Fruit fly (Drosophila melanogaster) whole organism, embryonic: ENCODE data around the gene lwr.

Experiments used
- BEAF-32 ChIP-seq: fragments of 200-800 bp; sonication (Bioruptor generic); optimal IDR thresholded peaks from 3 replicates; lab custom pipeline; 2017; ENCODE audit warnings: missing biosample characterization, missing genetic modification characterization, mild to moderate bottlenecking, moderate library complexity, missing genetic modification reagents
- CG10431 ChIP-seq: fragments of 200-800 bp; sonication (Bioruptor generic); optimal IDR thresholded peaks from 3 replicates; lab custom pipeline; 2018; ENCODE audit warnings: missing biosample characterization, mild to moderate bottlenecking, missing genetic modification characterization
- CG10462 ChIP-seq: fragments of 200-800 bp; sonication (Bioruptor generic); optimal IDR thresholded peaks from 2 replicates; lab custom pipeline; 2016; ENCODE audit warnings: missing biosample characterization, missing genetic modification characterization
- CG10565 ChIP-seq: fragments of 200-800 bp; sonication (Bioruptor generic); optimal IDR thresholded peaks from 3 replicates; lab custom pipeline; 2016; ENCODE audit warnings: missing biosample characterization, mild to moderate bottlenecking, missing genetic modification characterization
- CG12071 ChIP-seq: fragments of 200-800 bp; sonication (Bioruptor generic); optimal IDR thresholded peaks from 3 replicates; lab custom pipeline; 2018; ENCODE audit warnings: missing biosample characterization, mild to moderate bottlenecking, missing genetic modification characterization
- CG12299 ChIP-seq: fragments of 200-800 bp; sonication (Bioruptor generic); optimal IDR thresholded peaks from 2 replicates; lab custom pipeline; 2018; ENCODE audit warnings: missing biosample characterization, mild to moderate bottlenecking, missing genetic modification characterization
- CG15479 ChIP-seq: fragments of 200-800 bp; sonication (Bioruptor generic); optimal IDR thresholded peaks from 3 replicates; lab custom pipeline; 2019; ENCODE audit warnings: missing biosample characterization, mild to moderate bottlenecking, missing genetic modification characterization, moderate library complexity
- CG1647 ChIP-seq: fragments of 200-800 bp; sonication (Bioruptor generic); optimal IDR thresholded peaks from 3 replicates; lab custom pipeline; 2016; ENCODE audit warnings: missing biosample characterization, missing genetic modification characterization
- CG16779 ChIP-seq: fragments of 200-800 bp; sonication (Bioruptor generic); IDR thresholded peaks from 2 replicates; pipeline ENCODE4 v1.3.6; 2022; ENCODE audit warnings: missing biosample characterization, missing genetic modification characterization
- CG16863 ChIP-seq: fragments of 200-800 bp; sonication (Bioruptor generic); optimal IDR thresholded peaks from 3 replicates; lab custom pipeline; 2016; ENCODE audit warnings: missing biosample characterization, missing genetic modification characterization
- CG2129 ChIP-seq: fragments of 200-800 bp; sonication (Bioruptor generic); IDR thresholded peaks from 2 replicates; pipeline ENCODE4 v1.3.6; 2022; ENCODE audit warnings: missing biosample characterization, missing genetic modification characterization; ENCODE audit not compliant: partially characterized antibody
- CG2202 ChIP-seq: fragments of 200-800 bp; sonication (Bioruptor generic); optimal IDR thresholded peaks from 2 replicates; lab custom pipeline; 2018; ENCODE audit warnings: missing biosample characterization, mild to moderate bottlenecking, missing genetic modification characterization
- CG32772 ChIP-seq: fragments of 200-800 bp; sonication (Bioruptor generic); IDR thresholded peaks from 2 replicates; pipeline ENCODE4 v1.3.6; 2022; ENCODE audit warnings: missing biosample characterization, missing genetic modification characterization
- CG34224 ChIP-seq: fragments of 200-800 bp; sonication (Bioruptor generic); IDR thresholded peaks from 3 replicates; pipeline ENCODE4 v1.3.6; 2022; ENCODE audit warnings: missing biosample characterization, missing genetic modification characterization; ENCODE audit not compliant: partially characterized antibody
- CG34376 ChIP-seq: fragments of 200-800 bp; sonication (Bioruptor generic); optimal IDR thresholded peaks from 2 replicates; lab custom pipeline; 2018; ENCODE audit warnings: missing biosample characterization, mild to moderate bottlenecking, missing genetic modification characterization
- CG3726 ChIP-seq: fragments of 200-800 bp; sonication (Bioruptor generic); IDR thresholded peaks from 3 replicates; pipeline ENCODE4, ENCODE4 v1.3.6; 2022; ENCODE audit warnings: missing biosample characterization, missing genetic modification characterization
- CG3995 ChIP-seq: fragments of 200-800 bp; sonication (Bioruptor generic); optimal IDR thresholded peaks from 3 replicates; lab custom pipeline; 2016; ENCODE audit warnings: missing biosample characterization, missing genetic modification characterization
- CG4854 ChIP-seq: fragments of 200-800 bp; sonication (Bioruptor generic); optimal IDR thresholded peaks from 2 replicates; lab custom pipeline; 2016; ENCODE audit warnings: missing biosample characterization, missing genetic modification characterization, inconsistent platforms
- CG6272 ChIP-seq: fragments of 200-800 bp; sonication (Bioruptor generic); IDR thresholded peaks from 2 replicates; pipeline ENCODE4 v1.3.6; 2022; ENCODE audit warnings: missing biosample characterization, missing genetic modification characterization
- CG6683 ChIP-seq: fragments of 200-800 bp; sonication (Bioruptor generic); optimal IDR thresholded peaks from 2 replicates; lab custom pipeline; 2017; ENCODE audit warnings: missing biosample characterization, mild to moderate bottlenecking, missing genetic modification characterization, missing genetic modification reagents
- CG6791 ChIP-seq: fragments of 200-800 bp; sonication (Bioruptor generic); IDR thresholded peaks from 3 replicates; pipeline ENCODE4 v1.3.6; 2022; ENCODE audit warnings: missing biosample characterization, missing genetic modification characterization; ENCODE audit not compliant: partially characterized antibody
- CG7271 ChIP-seq: fragments of 200-800 bp; sonication (Bioruptor generic); optimal IDR thresholded peaks from 2 replicates; lab custom pipeline; 2018; ENCODE audit warnings: missing biosample characterization, mild to moderate bottlenecking, missing genetic modification characterization, moderate library complexity
- CG7987 ChIP-seq: fragments of 200-800 bp; sonication (Bioruptor generic); optimal IDR thresholded peaks from 2 replicates; lab custom pipeline; 2018; ENCODE audit warnings: missing biosample characterization, mild to moderate bottlenecking, missing genetic modification characterization, moderate library complexity
- CG9876 ChIP-seq: fragments of 200-800 bp; sonication (Bioruptor generic); optimal IDR thresholded peaks from 2 replicates; lab custom pipeline; 2016; ENCODE audit warnings: missing biosample characterization, missing genetic modification characterization
- CHES-1-like ChIP-seq: fragments of 200-800 bp; sonication (Bioruptor generic); optimal IDR thresholded peaks from 2 replicates; lab custom pipeline; 2016; ENCODE audit warnings: missing biosample characterization, missing genetic modification characterization
- Chrac-16 ChIP-seq: fragments of 200-800 bp; sonication (Bioruptor generic); optimal IDR thresholded peaks from 3 replicates; lab custom pipeline; 2016; ENCODE audit warnings: missing biosample characterization, missing genetic modification characterization
- Dfd ChIP-seq, 2 experiments: fragments of >200 bp; optimal IDR thresholded peaks; 2 replicates each; lab custom pipeline; 2017; ENCODE audit warnings: missing biosample characterization in 2 of 2, missing genetic modification characterization in 2 of 2
- Elba2 ChIP-seq: fragments of 200-800 bp; sonication (Bioruptor generic); optimal IDR thresholded peaks from 3 replicates; lab custom pipeline; 2016; ENCODE audit warnings: missing biosample characterization, missing genetic modification characterization
- Gug ChIP-seq: fragments of 200-800 bp; sonication (Bioruptor generic); IDR thresholded peaks from 4 replicates; pipeline ENCODE4 v1.3.6; 2022; ENCODE audit warnings: missing biosample characterization, missing genetic modification characterization
- Lhr ChIP-seq: fragments of 200-800 bp; sonication (Bioruptor generic); optimal IDR thresholded peaks from 3 replicates; lab custom pipeline; 2017; ENCODE audit warnings: mild to moderate bottlenecking, missing biosample characterization, missing genetic modification reagents, missing genetic modification characterization
- NC2α ChIP-seq: fragments of 200-800 bp; sonication (Bioruptor generic); optimal IDR thresholded peaks from 2 replicates; lab custom pipeline; 2016; ENCODE audit warnings: missing biosample characterization, missing genetic modification characterization
- Trl ChIP-seq, 3 experiments: fragments of >200 bp in 2 of 3; fragments of 200-800 bp in 1 of 3; sonication (Bioruptor generic) in 1 of 3; optimal IDR thresholded peaks; 2 replicates in 1 of 3; 3 replicates in 2 of 3; lab custom pipeline; 2016 to 2017; ENCODE audit warnings: missing biosample characterization in 1 of 3, missing genetic modification characterization in 1 of 3
- cad ChIP-seq: fragments of >200 bp; optimal IDR thresholded peaks from 2 replicates; lab custom pipeline; 2017; ENCODE audit warnings: missing biosample characterization, missing genetic modification characterization
- chn ChIP-seq: fragments of 200-800 bp; sonication (Bioruptor generic); optimal IDR thresholded peaks from 2 replicates; lab custom pipeline; 2016; ENCODE audit warnings: missing biosample characterization, missing genetic modification characterization
- croc ChIP-seq: fragments of 200-800 bp; sonication (Bioruptor generic); conservative IDR thresholded peaks from 3 replicates; pipeline ENCODE4 v1.3.6; 2022; ENCODE audit warnings: missing biosample characterization, missing genetic modification characterization
- fd64A ChIP-seq: fragments of 200-800 bp; sonication (Bioruptor generic); optimal IDR thresholded peaks from 3 replicates; lab custom pipeline; 2018; ENCODE audit warnings: missing biosample characterization, mild to moderate bottlenecking, missing genetic modification characterization
- her ChIP-seq: fragments of 200-800 bp; sonication (Bioruptor generic); optimal IDR thresholded peaks from 2 replicates; lab custom pipeline; 2016; ENCODE audit warnings: missing biosample characterization, missing genetic modification characterization
- jigr1 ChIP-seq: fragments of 200-800 bp; sonication (Bioruptor generic); IDR thresholded peaks from 3 replicates; pipeline ENCODE4 v1.3.6; 2022; ENCODE audit warnings: missing biosample characterization, missing genetic modification characterization
- lilli ChIP-seq: fragments of 200-800 bp; sonication (Bioruptor generic); optimal IDR thresholded peaks from 3 replicates; lab custom pipeline; 2016; ENCODE audit warnings: missing biosample characterization, missing genetic modification characterization
- lola ChIP-seq, 3 experiments: fragments of >200 bp in 2 of 3; fragments of 200-800 bp in 1 of 3; sonication (Bioruptor generic) in 1 of 3; optimal IDR thresholded peaks; 2 replicates each; lab custom pipeline; 2017 to 2019; ENCODE audit warnings: missing biosample characterization in 3 of 3, missing genetic modification characterization in 3 of 3, mild to moderate bottlenecking in 1 of 3, moderate library complexity in 1 of 3
- luna ChIP-seq: fragments of 200-800 bp; sonication (Bioruptor generic); optimal IDR thresholded peaks from 2 replicates; lab custom pipeline; 2016; ENCODE audit warnings: missing biosample characterization, missing genetic modification characterization
- otp ChIP-seq: fragments of 200-800 bp; sonication (Bioruptor generic); IDR thresholded peaks from 3 replicates; pipeline ENCODE4, ENCODE4 v1.3.6; 2022; ENCODE audit warnings: missing biosample characterization, missing genetic modification characterization
- repo ChIP-seq: fragments of 200-800 bp; sonication (Bioruptor generic); optimal IDR thresholded peaks from 2 replicates; lab custom pipeline; 2016; ENCODE audit warnings: missing biosample characterization, missing genetic modification characterization
- schlank ChIP-seq: fragments of 200-800 bp; sonication (Bioruptor generic); optimal IDR thresholded peaks from 2 replicates; lab custom pipeline; 2018; ENCODE audit warnings: missing biosample characterization, mild to moderate bottlenecking, missing genetic modification characterization
- slbo ChIP-seq: fragments of 200-800 bp; sonication (Bioruptor generic); IDR thresholded peaks from 2 replicates; pipeline ENCODE4 v1.3.6; 2022; ENCODE audit warnings: missing biosample characterization, missing genetic modification characterization
- sr ChIP-seq: fragments of 200-800 bp; sonication (Bioruptor generic); IDR thresholded peaks from 3 replicates; pipeline ENCODE4 v1.3.6; 2022; ENCODE audit warnings: missing biosample characterization, missing genetic modification characterization
- tap ChIP-seq: fragments of 200-800 bp; optimal IDR thresholded peaks from 3 replicates; lab custom pipeline; 2019; ENCODE audit warnings: missing biosample characterization, mild to moderate bottlenecking, missing genetic modification characterization, moderate library complexity
- tio ChIP-seq: fragments of 200-800 bp; sonication (Bioruptor generic); optimal IDR thresholded peaks from 2 replicates; lab custom pipeline; 2017; ENCODE audit warnings: missing biosample characterization, missing genetic modification characterization, inconsistent platforms
- usp ChIP-seq: fragments of >200 bp; optimal IDR thresholded peaks from 2 replicates; lab custom pipeline; 2017; ENCODE audit warnings: missing biosample characterization, missing genetic modification characterization
- zen ChIP-seq: fragments of 200-800 bp; sonication (Bioruptor generic); optimal IDR thresholded peaks from 3 replicates; lab custom pipeline; 2018; ENCODE audit warnings: missing biosample characterization, mild to moderate bottlenecking, missing genetic modification characterization, moderate library complexity
- zfh2 ChIP-seq: fragments of 200-800 bp; sonication (Bioruptor generic); optimal IDR thresholded peaks from 2 replicates; lab custom pipeline; 2016; ENCODE audit warnings: missing biosample characterization, missing genetic modification characterization

The lwr gene

DNA sequence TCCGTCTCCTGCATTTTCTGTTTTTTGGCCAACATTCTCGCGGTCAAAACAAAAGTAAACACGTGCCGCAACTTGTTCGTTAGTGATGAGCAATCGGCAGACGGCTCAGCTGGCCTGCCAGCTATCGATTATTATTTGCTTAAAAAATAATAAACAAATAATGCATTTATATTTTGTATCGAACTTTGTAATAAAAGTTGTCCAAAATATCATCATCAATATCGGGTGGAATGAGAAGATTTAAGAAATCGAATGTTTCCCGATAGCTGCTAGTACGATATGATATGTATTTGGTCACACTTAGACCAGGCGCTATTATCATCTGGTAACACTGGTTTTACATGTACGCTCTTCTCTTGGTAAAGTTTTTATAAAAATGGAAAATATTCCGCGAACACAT lies 25.6 kb upstream of the lwr start, which contains the start of the genes Nle and Sf3b1 (continued):
- TF ChIP-seq tap (tag; lab: Kevin White, UChicago) (no peak), repo (GFP tag; lab: Kevin White, UChicago) (peak; percentile 16), Dfd (GFP tag; optimal IDR thresholded peaks at IDR 0.05; lab: Kevin White, UChicago) (no peak), CG10565 (GFP tag; lab: Kevin White, UChicago) (no peak), lilli (GFP tag; lab: Kevin White, UChicago) (peak; percentile 64), Trl (optimal IDR thresholded peaks at IDR 0.05; lab: Kevin White, UChicago) (no peak), Trl (GFP tag; optimal IDR thresholded peaks at IDR 0.05; lab: Kevin White, UChicago) (peak; percentile 35), tio (GFP tag; lab: Kevin White, UChicago) (no peak), CG1647 (GFP tag; lab: Kevin White, UChicago) (peak; percentile 23), CG6272 (GFP tag; lab: Robert Waterston, UW) (peak; percentile 38; the same call in 1 of the 2 replicates), Lhr (GFP tag; lab: Kevin White, UChicago) (peak; percentile 31), fd64A (GFP tag; lab: Kevin White, UChicago) (no peak), CG3726 (no peak), CG4854 (GFP tag; lab: Kevin White, UChicago) (no peak), CG7271 (peak; percentile 7), zen (tag; lab: Kevin White, UChicago) (peak; percentile 48), CG3995 (no peak), lola (GFP tag; optimal IDR thresholded peaks at IDR 0.05; lab: Kevin White, UChicago) (peak in 1 of 3 experiments; percentile 52), croc (GFP tag; lab: Robert Waterston, UW) (0 out of 3 replicates have a peak, but pooled peaks have one; percentile 21), CG16779 (GFP tag; lab: Robert Waterston, UW) (no peak), CG6683 (GFP tag; lab: Kevin White, UChicago) (no peak), CG16863 (GFP tag; lab: Kevin White, UChicago) (peak; percentile 27), zfh2 (GFP tag; lab: Kevin White, UChicago) (peak; percentile 37), CG12299 (peak; percentile 26), otp (GFP tag; lab: Robert Waterston, UW) (no peak), her (GFP tag; lab: Kevin White, UChicago) (no peak), CG32772 (peak; percentile 23; the same call in 1 of the 2 replicates), schlank (tag; lab: Kevin White, UChicago) (no peak), Chrac-16 (GFP tag; lab: Kevin White, UChicago) (peak; percentile 66), Elba2 (GFP tag; lab: Kevin White, UChicago) (peak; percentile 68), CG2202 (peak; percentile 8), cad (GFP tag; lab: Kevin White, UChicago) (no peak), CG12071 (GFP tag; lab: Kevin White, UChicago) (no peak), chn (GFP tag; lab: Kevin White, UChicago) (peak; percentile 47), CG9876 (GFP tag; lab: Kevin White, UChicago) (no peak), CG7987 (peak; percentile 53), CG15479 (GFP tag; lab: Kevin White, UChicago) (no peak), CG10431 (GFP tag; lab: Kevin White, UChicago) (no peak), Gug (GFP tag; lab: Robert Waterston, UW) (peak; percentile 27; the same call in 1 of the 4 replicates), jigr1 (GFP tag; lab: Robert Waterston, UW) (no peak), CG2129 (GFP tag; lab: Robert Waterston, UW) (peak; percentile 93), luna (GFP tag; lab: Kevin White, UChicago) (no peak), BEAF-32 (GFP tag; lab: Kevin White, UChicago) (peak; percentile 96), NC2α (GFP tag; lab: Kevin White, UChicago) (no peak), CG34224 (peak; percentile 96), sr (GFP tag; lab: Robert Waterston, UW) (no peak), CHES-1-like (GFP tag; lab: Kevin White, UChicago) (peak; percentile 80), slbo (GFP tag; lab: Robert Waterston, UW) (peak; percentile 76), CG34376 (GFP tag; lab: Kevin White, UChicago) (peak; percentile 74), CG6791 (peak; percentile 85), usp (GFP tag; lab: Kevin White, UChicago) (no peak), CG10462 (GFP tag; lab: Kevin White, UChicago) (peak; percentile 27)
